Fruit fly (Drosophila melanogaster): ENCODE data around the gene fzr.

The fzr gene

dm6 chrX:4630836-4631235, 48.5 kb downstream of the fzr start, which contains the start of gene Alms1b:
Alms1b (minus strand) TSS chrX:4630936.
- no peak for TF ChIP-seq CG2116 (GFP tag; optimal IDR thresholded peaks at IDR 0.05)
- no peak for TF ChIP-seq sens (GFP tag)
- TF ChIP-seq HmgZ (tag; optimal IDR thresholded peaks at IDR 0.05): no peak
- TF ChIP-seq CG14965 (GFP tag; optimal IDR thresholded peaks at IDR 0.05; ENCODE audit: borderline replicate concordance): no peak
- TF ChIP-seq HLH54F (GFP tag; optimal IDR thresholded peaks at IDR 0.05): no peak
- no peak for TF ChIP-seq Spps (tag; optimal IDR thresholded peaks at IDR 0.05)
- no peak for TF ChIP-seq hth (optimal IDR thresholded peaks at IDR 0.05)
- no peak for TF ChIP-seq zen2 (GFP tag; IDR thresholded peaks at IDR 0.05; ENCODE audit: partially characterized antibody)
- TF ChIP-seq ind (GFP tag; optimal IDR thresholded peaks at IDR 0.05): no peak

DNA sequence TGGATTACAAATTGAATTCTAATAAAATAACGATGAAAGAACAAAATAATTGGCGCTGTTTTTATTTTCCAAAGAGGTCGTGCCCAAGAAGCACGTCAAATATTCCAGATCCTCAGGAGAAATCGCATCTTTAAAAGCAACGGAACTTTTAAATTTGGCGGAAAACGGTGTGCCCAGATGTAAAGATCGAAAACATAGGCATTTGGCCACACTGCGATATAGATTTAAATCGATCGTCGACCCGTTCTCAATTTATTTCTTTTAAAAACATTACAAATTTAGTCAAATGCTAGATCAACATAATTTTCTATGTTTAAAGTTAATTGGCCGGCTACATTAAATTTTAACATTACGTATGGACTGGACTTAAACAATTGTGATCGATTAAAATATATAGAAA, 52.2 kb downstream of the fzr start:
- no peak for TF ChIP-seq chif (GFP tag; optimal IDR thresholded peaks at IDR 0.05)
- no peak for TF ChIP-seq D19A (tag; optimal IDR thresholded peaks at IDR 0.05)
- no peak for TF ChIP-seq CG3163 (GFP tag; optimal IDR thresholded peaks at IDR 0.05)
- no peak for TF ChIP-seq CG12104 (GFP tag; optimal IDR thresholded peaks at IDR 0.05)
- TF ChIP-seq salm (tag; optimal IDR thresholded peaks at IDR 0.05): no peak
- no peak for TF ChIP-seq HLH4C (GFP tag; IDR thresholded peaks at IDR 0.05; ENCODE audit: partially characterized antibody)
- TF ChIP-seq insv (GFP tag; optimal IDR thresholded peaks at IDR 0.05): no peak
- TF ChIP-seq CG14710 (tag; optimal IDR thresholded peaks at IDR 0.05): no peak
- no peak for TF ChIP-seq CG8359 (GFP tag; optimal IDR thresholded peaks at IDR 0.05; ENCODE audit: borderline replicate concordance)
- TF ChIP-seq dmrt99B (tag; optimal IDR thresholded peaks at IDR 0.05): no peak
- peak; percentile 92 for TF ChIP-seq stwl (tag; optimal IDR thresholded peaks at IDR 0.05)
- no peak for TF ChIP-seq CG12219 (GFP tag; optimal IDR thresholded peaks at IDR 0.05)
- TF ChIP-seq Myb (GFP tag; optimal IDR thresholded peaks at IDR 0.05): peak; percentile 43
- TF ChIP-seq CG14667 (GFP tag; IDR thresholded peaks at IDR 0.05): no peak
- TF ChIP-seq CG2712 (tag; optimal IDR thresholded peaks at IDR 0.05): no peak
- TF ChIP-seq E2f2 (GFP tag; IDR thresholded peaks at IDR 0.05): peak; percentile 69
- TF ChIP-seq nmo (GFP tag; optimal IDR thresholded peaks at IDR 0.05): no peak
- no peak for TF ChIP-seq Blimp-1 (GFP tag; optimal IDR thresholded peaks at IDR 0.05)
- no peak for TF ChIP-seq pnt (GFP tag; optimal IDR thresholded peaks at IDR 0.05)
- TF ChIP-seq CG14014 (GFP tag; IDR thresholded peaks at IDR 0.05): no peak
- TF ChIP-seq zen2 (GFP tag; IDR thresholded peaks at IDR 0.05; ENCODE audit: partially characterized antibody): peak; percentile 44; the same call in 2 of the 3 replicates
- no peak for TF ChIP-seq Gsc (GFP tag; IDR thresholded peaks at IDR 0.05)
- no peak for TF ChIP-seq CG6791 (GFP tag; IDR thresholded peaks at IDR 0.05; ENCODE audit: partially characterized antibody)
- TF ChIP-seq nom (GFP tag; optimal IDR thresholded peaks at IDR 0.05): no peak
- TF ChIP-seq nerfin-2 (GFP tag; IDR thresholded peaks at IDR 0.05; ENCODE audit: partially characterized antibody): no peak
- TF ChIP-seq ranshi (GFP tag; IDR thresholded peaks at IDR 0.05): no peak
- TF ChIP-seq CG13287 (GFP tag; IDR thresholded peaks at IDR 0.05; ENCODE audit: partially characterized antibody): peak; percentile 24; the same call in 1 of the 2 replicates
- no peak for TF ChIP-seq Awh (GFP tag; IDR thresholded peaks at IDR 0.05)
- TF ChIP-seq CG16815 (GFP tag; optimal IDR thresholded peaks at IDR 0.05): no peak
- TF ChIP-seq Dp (GFP tag; optimal IDR thresholded peaks at IDR 0.05): peak; percentile 59
- no peak for TF ChIP-seq CG2120 (GFP tag; optimal IDR thresholded peaks at IDR 0.05)
- no peak for TF ChIP-seq BtbVII (GFP tag; optimal IDR thresholded peaks at IDR 0.05)
- TF ChIP-seq Dek (tag; optimal IDR thresholded peaks at IDR 0.05): no peak
- no peak for TF ChIP-seq pan (optimal IDR thresholded peaks at IDR 0.05)
- no peak for TF ChIP-seq pan (GFP tag; optimal IDR thresholded peaks at IDR 0.05 in 1 of 2, IDR thresholded peaks at IDR 0.05 in 1 of 2)
- no peak for TF ChIP-seq CG15514 (GFP tag; optimal IDR thresholded peaks at IDR 0.05)
- TF ChIP-seq gsb (GFP tag; IDR thresholded peaks at IDR 0.05): no peak
- no peak for TF ChIP-seq NK7.1 (GFP tag; optimal IDR thresholded peaks at IDR 0.05)
- no peak for TF ChIP-seq Gug (GFP tag; IDR thresholded peaks at IDR 0.05)
- no peak for TF ChIP-seq fu2 (GFP tag; optimal IDR thresholded peaks at IDR 0.05)
- no peak for TF ChIP-seq CG8290 (GFP tag; optimal IDR thresholded peaks at IDR 0.05)
- no peak for TF ChIP-seq CG8290 (tag; optimal IDR thresholded peaks at IDR 0.05)
